Fruit fly (Drosophila melanogaster): ENCODE results near the gene CG6833.

Gene CG6833

DNA sequence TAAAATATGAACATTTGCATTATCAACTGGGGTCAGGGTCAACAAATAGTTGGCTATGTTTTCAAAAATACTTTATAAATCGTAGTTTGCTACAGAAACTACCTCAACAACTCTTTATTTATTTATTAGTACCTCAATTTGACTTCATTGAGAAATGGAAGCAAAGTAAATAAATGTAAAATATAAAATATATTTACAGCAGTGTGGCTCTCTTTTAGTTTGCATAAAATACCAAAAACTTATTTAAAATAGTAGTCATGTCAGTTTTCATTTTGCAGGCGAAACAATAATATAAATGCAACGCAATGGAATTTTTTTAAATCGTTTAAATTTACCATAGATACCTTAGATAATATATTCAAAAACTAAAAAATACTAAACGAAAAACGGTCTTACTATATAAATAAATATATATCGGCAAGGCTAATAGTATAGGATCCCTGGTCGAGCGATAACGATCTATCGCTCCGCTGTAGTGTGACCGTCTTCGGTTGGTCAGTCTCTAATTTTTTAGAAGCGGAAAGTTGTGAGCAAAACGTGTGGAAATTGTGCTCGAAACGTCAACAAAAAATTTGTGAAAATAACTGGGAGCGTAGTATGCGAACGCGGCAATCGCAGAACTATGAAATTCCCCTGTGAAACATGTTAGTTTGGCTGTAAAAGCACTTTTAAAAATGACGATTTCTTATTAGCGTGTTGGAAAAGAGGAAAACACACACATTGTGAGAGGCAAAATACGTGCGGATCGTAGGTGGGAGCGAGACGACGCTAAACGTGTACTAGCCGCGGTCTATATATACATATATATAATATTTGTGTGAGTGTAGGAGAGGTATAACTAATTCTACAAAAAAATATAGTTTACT lies 49.1 kb upstream of the CG6833 start, which contains the start of the genes Nprl3 and upSET (continued):
- TF ChIP-seq Xbp1 (GFP tag; optimal IDR thresholded peaks at IDR 0.05) = no peak
- TF ChIP-seq CG13894 (tag; optimal IDR thresholded peaks at IDR 0.05) = peak; percentile 4
- TF ChIP-seq Hsf (GFP tag; optimal IDR thresholded peaks at IDR 0.05) = peak; percentile 20
- TF ChIP-seq crp (GFP tag; optimal IDR thresholded peaks at IDR 0.05) = peak in 1 of 2 experiments; percentile 26
- peak; percentile 16 for TF ChIP-seq pho (GFP tag; optimal IDR thresholded peaks at IDR 0.05)
- TF ChIP-seq CG10147 (GFP tag; optimal IDR thresholded peaks at IDR 0.05) = peak; percentile 6
- peak; percentile 70 for TF ChIP-seq CG8478 (optimal IDR thresholded peaks at IDR 0.05)
- peak; percentile 65 for TF ChIP-seq Ets97D (GFP tag; optimal IDR thresholded peaks at IDR 0.05)
- TF ChIP-seq ash1 (GFP tag; optimal IDR thresholded peaks at IDR 0.05) = no peak
- TF ChIP-seq gfzf (GFP tag; optimal IDR thresholded peaks at IDR 0.05) = peak; percentile 84
- TF ChIP-seq grn (GFP tag; optimal IDR thresholded peaks at IDR 0.05) = peak; percentile 99
- TF ChIP-seq CG3847 (GFP tag; IDR thresholded peaks at IDR 0.05) = peak; percentile 44; the same call in 1 of the 2 replicates
- TF ChIP-seq unpg (GFP tag; optimal IDR thresholded peaks at IDR 0.05) = peak; percentile 6
- TF ChIP-seq Bteb2 (GFP tag; optimal IDR thresholded peaks at IDR 0.05) = no peak
- no peak for TF ChIP-seq NFAT (GFP tag; IDR thresholded peaks at IDR 0.05)
- TF ChIP-seq vnd (GFP tag; IDR thresholded peaks at IDR 0.05; ENCODE audit: partially characterized antibody) = peak; percentile 81
- TF ChIP-seq CG11696 (GFP tag; IDR thresholded peaks at IDR 0.05) = no peak
- no peak for TF ChIP-seq psq (GFP tag; optimal IDR thresholded peaks at IDR 0.05)
- no peak for TF ChIP-seq CG10543 (GFP tag; optimal IDR thresholded peaks at IDR 0.05)
- TF ChIP-seq BEAF-32 (GFP tag; optimal IDR thresholded peaks at IDR 0.05) = peak; percentile 94
- TF ChIP-seq gem (tag; optimal IDR thresholded peaks at IDR 0.05) = no peak
- peak; percentile 40 for TF ChIP-seq MESR4 (GFP tag; optimal IDR thresholded peaks at IDR 0.05)
- no peak for TF ChIP-seq nau (GFP tag; optimal IDR thresholded peaks at IDR 0.05)
- TF ChIP-seq CG1647 (GFP tag; optimal IDR thresholded peaks at IDR 0.05) = no peak
- peak; percentile 44 for TF ChIP-seq CG11504 (tag; optimal IDR thresholded peaks at IDR 0.05)
- no peak for TF ChIP-seq CG4730 (GFP tag; IDR thresholded peaks at IDR 0.05)
- peak; percentile 72 for TF ChIP-seq sens (GFP tag)
- peak; percentile 11 for TF ChIP-seq CG4617 (GFP tag; optimal IDR thresholded peaks at IDR 0.05; ENCODE audit: borderline replicate concordance)
- no peak for TF ChIP-seq D19B (GFP tag; optimal IDR thresholded peaks at IDR 0.05)
- no peak for TF ChIP-seq Dek (tag; optimal IDR thresholded peaks at IDR 0.05)
- TF ChIP-seq hb (GFP tag; IDR thresholded peaks at IDR 0.05; ENCODE audit: partially characterized antibody) = peak; percentile 83
- TF ChIP-seq cad (GFP tag; optimal IDR thresholded peaks at IDR 0.05) = no peak
- peak; percentile 40 for TF ChIP-seq nom (GFP tag; optimal IDR thresholded peaks at IDR 0.05)
- TF ChIP-seq crol (GFP tag; IDR thresholded peaks at IDR 0.05) = no peak
- TF ChIP-seq bbx (GFP tag; IDR thresholded peaks at IDR 0.05; ENCODE audit: partially characterized antibody) = peak; percentile 90
- no peak for TF ChIP-seq Deaf1 (tag; optimal IDR thresholded peaks at IDR 0.05)
- no peak for TF ChIP-seq CG1529 (GFP tag; optimal IDR thresholded peaks at IDR 0.05)
- TF ChIP-seq CG9437 (GFP tag; optimal IDR thresholded peaks at IDR 0.05) = no peak
- 0 out of 2 replicates have a peak, but pooled peaks have one; percentile 22 for TF ChIP-seq E2f2 (GFP tag; IDR thresholded peaks at IDR 0.05)
- peak; percentile 83 for TF ChIP-seq tna (GFP tag; IDR thresholded peaks at IDR 0.05; ENCODE audit: partially characterized antibody)
- peak; percentile 80 for TF ChIP-seq Sry-δ (GFP tag; optimal IDR thresholded peaks at IDR 0.05)
- peak; percentile 98 for TF ChIP-seq CG9797 (GFP tag; optimal IDR thresholded peaks at IDR 0.05)
- TF ChIP-seq CG11723 (GFP tag; optimal IDR thresholded peaks at IDR 0.05) = no peak
- peak; percentile 81 for TF ChIP-seq YL-1 (GFP tag; optimal IDR thresholded peaks at IDR 0.05)
- peak; percentile 17; the same call in 1 of the 2 replicates for TF ChIP-seq CG9932 (GFP tag; IDR thresholded peaks at IDR 0.05)
- TF ChIP-seq NfI (GFP tag; optimal IDR thresholded peaks at IDR 0.05) = peak; percentile 8
- peak; percentile 91 for TF ChIP-seq Bgb (GFP tag; IDR thresholded peaks at IDR 0.05; ENCODE audit: partially characterized antibody)
- peak; percentile 79; the same call in 2 of the 3 replicates for TF ChIP-seq mld (GFP tag; IDR thresholded peaks at IDR 0.05; ENCODE audit: partially characterized antibody)

All from whole organism, embryonic.